Fruit fly (Drosophila melanogaster) whole organism, embryonic: ENCODE data around the gene Arl8.
A peak's percentile ranks its signal among the peaks of the same experiment; 100 is the strongest.

Experiments used
- Antp ChIP-seq: fragments of 200-800 bp; sonication (Bioruptor generic); optimal IDR thresholded peaks from 3 replicates; lab custom pipeline; 2016; ENCODE audit warnings: missing biosample characterization, missing genetic modification characterization
- Atf-2 ChIP-seq: fragments of 200-800 bp; sonication (Bioruptor generic); optimal IDR thresholded peaks from 2 replicates; lab custom pipeline; 2016; ENCODE audit warnings: missing biosample characterization, missing genetic modification characterization
- Atf3 ChIP-seq: fragments of 200-800 bp; sonication (Bioruptor generic); optimal IDR thresholded peaks from 3 replicates; lab custom pipeline; 2016; ENCODE audit warnings: missing biosample characterization, missing genetic modification characterization
- Atf6 ChIP-seq: fragments of 200-800 bp; sonication (Bioruptor generic); IDR thresholded peaks from 2 replicates; pipeline ENCODE4 v1.3.6; 2022; ENCODE audit warnings: missing biosample characterization, missing genetic modification characterization
- CG1024 ChIP-seq: fragments of 200-800 bp; sonication (Bioruptor generic); IDR thresholded peaks from 2 replicates; pipeline ENCODE4 v1.3.6; 2022; ENCODE audit warnings: missing biosample characterization, missing genetic modification characterization
- CG12104 ChIP-seq: fragments of 200-800 bp; sonication (Bioruptor generic); optimal IDR thresholded peaks from 3 replicates; lab custom pipeline; 2016; ENCODE audit warnings: missing biosample characterization, missing genetic modification characterization
- CG12219 ChIP-seq: fragments of 200-800 bp; sonication (Bioruptor generic); optimal IDR thresholded peaks from 3 replicates; lab custom pipeline; 2018; ENCODE audit warnings: missing biosample characterization, mild to moderate bottlenecking, missing genetic modification characterization
- CG12391 ChIP-seq: fragments of 200-800 bp; sonication (Bioruptor generic); optimal IDR thresholded peaks from 3 replicates; lab custom pipeline; 2018; ENCODE audit warnings: missing biosample characterization, mild to moderate bottlenecking, missing genetic modification characterization, moderate library complexity
- CG14965 ChIP-seq: fragments of 200-800 bp; sonication (Bioruptor generic); optimal IDR thresholded peaks from 2 replicates; lab custom pipeline; 2016; ENCODE audit warnings: missing biosample characterization, missing genetic modification characterization, borderline replicate concordance
- CG15601 ChIP-seq: fragments of 200-800 bp; sonication (Bioruptor generic); optimal IDR thresholded peaks from 3 replicates; lab custom pipeline; 2019; ENCODE audit warnings: missing biosample characterization, mild to moderate bottlenecking, missing genetic modification characterization, moderate library complexity
- CG16863 ChIP-seq: fragments of 200-800 bp; sonication (Bioruptor generic); optimal IDR thresholded peaks from 3 replicates; lab custom pipeline; 2016; ENCODE audit warnings: missing biosample characterization, missing genetic modification characterization
- CG17361 ChIP-seq: fragments of 200-800 bp; sonication (Bioruptor generic); IDR thresholded peaks from 3 replicates; pipeline ENCODE4 v1.3.6; 2022; ENCODE audit warnings: missing biosample characterization, missing genetic modification characterization
- CG18011 ChIP-seq: fragments of 200-800 bp; sonication (Bioruptor generic); optimal IDR thresholded peaks from 2 replicates; lab custom pipeline; 2017; ENCODE audit warnings: missing biosample characterization, missing genetic modification characterization, mild to moderate bottlenecking, moderate library complexity, missing genotype
- CG18619 ChIP-seq: fragments of 200-800 bp; sonication (Bioruptor generic); optimal IDR thresholded peaks from 3 replicates; lab custom pipeline; 2017; ENCODE audit warnings: missing biosample characterization, mild to moderate bottlenecking, missing genetic modification characterization
- CG33213 ChIP-seq: fragments of 200-800 bp; sonication (Bioruptor generic); optimal IDR thresholded peaks from 3 replicates; lab custom pipeline; 2016; ENCODE audit warnings: missing biosample characterization, missing genetic modification characterization
- CG4424 ChIP-seq: fragments of 200-800 bp; sonication (Bioruptor generic); optimal IDR thresholded peaks from 3 replicates; lab custom pipeline; 2016; ENCODE audit warnings: missing biosample characterization, missing genetic modification characterization
- CG4617 ChIP-seq: fragments of 200-800 bp; sonication (Bioruptor generic); optimal IDR thresholded peaks from 3 replicates; lab custom pipeline; 2016; ENCODE audit warnings: missing biosample characterization, missing genetic modification characterization, borderline replicate concordance
- CG6254 ChIP-seq: fragments of 200-800 bp; sonication (Bioruptor generic); optimal IDR thresholded peaks from 3 replicates; lab custom pipeline; 2017; ENCODE audit warnings: mild to moderate bottlenecking, missing biosample characterization, missing genetic modification reagents, missing genetic modification characterization
- CoRest ChIP-seq: fragments of 200-800 bp; sonication (Bioruptor generic); optimal IDR thresholded peaks from 3 replicates; lab custom pipeline; 2018; ENCODE audit warnings: missing biosample characterization, mild to moderate bottlenecking, missing genetic modification characterization, moderate library complexity
- Fer2 ChIP-seq: fragments of 200-800 bp; sonication (Bioruptor generic); optimal IDR thresholded peaks from 2 replicates; lab custom pipeline; 2018; ENCODE audit warnings: missing biosample characterization, mild to moderate bottlenecking, missing genetic modification characterization, moderate library complexity
- H15 ChIP-seq: fragments of 200-800 bp; sonication (Bioruptor generic); IDR thresholded peaks from 3 replicates; pipeline ENCODE4 v1.3.6; 2022; ENCODE audit warnings: missing biosample characterization, missing genetic modification characterization
- H2.0 ChIP-seq: fragments of 200-800 bp; sonication (Bioruptor generic); IDR thresholded peaks from 2 replicates; pipeline ENCODE4 v1.3.6; 2022; ENCODE audit warnings: missing biosample characterization, missing genetic modification characterization
- HHEX ChIP-seq: fragments of 200-800 bp; sonication (Bioruptor generic); optimal IDR thresholded peaks from 3 replicates; lab custom pipeline; 2017; ENCODE audit warnings: missing biosample characterization, mild to moderate bottlenecking, missing genetic modification characterization, missing genetic modification reagents
- Jarid2 ChIP-seq: fragments of 200-800 bp; sonication (Bioruptor generic); optimal IDR thresholded peaks from 3 replicates; lab custom pipeline; 2017; ENCODE audit warnings: mild to moderate bottlenecking, missing biosample characterization, missing genetic modification reagents, missing genetic modification characterization
- Myb ChIP-seq: fragments of 200-800 bp; sonication (Bioruptor generic); optimal IDR thresholded peaks from 2 replicates; lab custom pipeline; 2016; ENCODE audit warnings: missing biosample characterization, missing genetic modification characterization
- Oli ChIP-seq: fragments of 200-800 bp; sonication (Bioruptor generic); optimal IDR thresholded peaks from 2 replicates; lab custom pipeline; 2018; ENCODE audit warnings: missing biosample characterization, mild to moderate bottlenecking, missing genetic modification characterization, moderate library complexity
- Pdp1 ChIP-seq, 2 experiments: fragments of 200-800 bp; sonication (Bioruptor generic); optimal IDR thresholded peaks; 3 replicates each; lab custom pipeline; 2016; ENCODE audit warnings: missing biosample characterization in 2 of 2, missing genetic modification characterization in 2 of 2, mild to moderate bottlenecking in 1 of 2, moderate library complexity in 1 of 2
- Ssrp ChIP-seq: fragments of 200-800 bp; sonication (Bioruptor generic); optimal IDR thresholded peaks from 2 replicates; lab custom pipeline; 2018; ENCODE audit warnings: missing biosample characterization, mild to moderate bottlenecking, missing genetic modification characterization, moderate library complexity
- Stat92E ChIP-seq, 3 experiments: fragments of >200 bp in 2 of 3; fragments of 200-800 bp in 1 of 3; sonication (Bioruptor generic) in 1 of 3; optimal IDR thresholded peaks; 2 replicates each; lab custom pipeline; 2017 to 2019; ENCODE audit warnings: missing biosample characterization in 3 of 3, missing genetic modification characterization in 3 of 3, mild to moderate bottlenecking in 1 of 3, moderate library complexity in 1 of 3
- Tbp ChIP-seq: fragments of >200 bp; optimal IDR thresholded peaks from 2 replicates; lab custom pipeline; 2018; ENCODE audit warnings: missing biosample characterization, missing genetic modification characterization
- Xbp1 ChIP-seq: fragments of 200-800 bp; sonication (Bioruptor generic); optimal IDR thresholded peaks from 3 replicates; lab custom pipeline; 2016; ENCODE audit warnings: missing biosample characterization, mild to moderate bottlenecking, missing genetic modification characterization
- ase ChIP-seq: fragments of 200-800 bp; sonication (Bioruptor generic); IDR thresholded peaks from 3 replicates; pipeline ENCODE4 v1.3.6; 2022; ENCODE audit warnings: missing biosample characterization, missing genetic modification characterization
- bab2 ChIP-seq: fragments of 200-800 bp; sonication (Bioruptor generic); optimal IDR thresholded peaks from 2 replicates; lab custom pipeline; 2016; ENCODE audit warnings: missing biosample characterization, missing genetic modification characterization
- bowl ChIP-seq: fragments of 200-800 bp; sonication (Bioruptor generic); IDR thresholded peaks from 2 replicates; pipeline ENCODE4 v1.3.6; 2022; ENCODE audit warnings: missing biosample characterization, missing genetic modification characterization
- emc ChIP-seq: fragments of 200-800 bp; sonication (Bioruptor generic); optimal IDR thresholded peaks from 2 replicates; lab custom pipeline; 2016; ENCODE audit warnings: missing biosample characterization, missing genetic modification characterization
- fru ChIP-seq: fragments of >200 bp; optimal IDR thresholded peaks from 2 replicates; lab custom pipeline; 2017
- hb ChIP-seq: fragments of 200-800 bp; sonication (Bioruptor generic); IDR thresholded peaks from 3 replicates; pipeline ENCODE4 v1.3.6; 2022; ENCODE audit warnings: missing biosample characterization, missing genetic modification characterization; ENCODE audit not compliant: partially characterized antibody
- hbn ChIP-seq: fragments of 200-800 bp; sonication (Bioruptor generic); IDR thresholded peaks from 2 replicates; pipeline ENCODE4 v1.3.6; 2022; ENCODE audit warnings: missing biosample characterization, missing genetic modification characterization; ENCODE audit not compliant: partially characterized antibody
- jumu ChIP-seq: fragments of 200-800 bp; sonication (Bioruptor generic); optimal IDR thresholded peaks from 3 replicates; lab custom pipeline; 2016; ENCODE audit warnings: missing biosample characterization, missing genetic modification characterization
- oc ChIP-seq: fragments of 200-800 bp; sonication (Bioruptor generic); optimal IDR thresholded peaks from 2 replicates; lab custom pipeline; 2018; ENCODE audit warnings: missing biosample characterization, mild to moderate bottlenecking, missing genetic modification characterization, moderate library complexity
- onecut ChIP-seq: fragments of 200-800 bp; sonication (Bioruptor generic); IDR thresholded peaks from 2 replicates; pipeline ENCODE4 v1.3.6; 2022; ENCODE audit warnings: missing biosample characterization, missing genetic modification characterization
- otp ChIP-seq: fragments of 200-800 bp; sonication (Bioruptor generic); IDR thresholded peaks from 3 replicates; pipeline ENCODE4, ENCODE4 v1.3.6; 2022; ENCODE audit warnings: missing biosample characterization, missing genetic modification characterization
- pzg ChIP-seq: fragments of 200-800 bp; sonication (Bioruptor generic); optimal IDR thresholded peaks from 3 replicates; lab custom pipeline; 2018; ENCODE audit warnings: missing biosample characterization, mild to moderate bottlenecking, missing genetic modification characterization, moderate library complexity
- ranshi ChIP-seq: fragments of 200-800 bp; sonication (Bioruptor generic); IDR thresholded peaks from 2 replicates; pipeline ENCODE4 v1.3.6; 2022; ENCODE audit warnings: missing biosample characterization, missing genetic modification characterization
- so ChIP-seq: fragments of 200-800 bp; sonication (Bioruptor generic); IDR thresholded peaks from 3 replicates; pipeline ENCODE4 v1.3.6; 2022; ENCODE audit warnings: missing biosample characterization, missing genetic modification characterization
- tap ChIP-seq: fragments of 200-800 bp; optimal IDR thresholded peaks from 3 replicates; lab custom pipeline; 2019; ENCODE audit warnings: missing biosample characterization, mild to moderate bottlenecking, missing genetic modification characterization, moderate library complexity
- tin ChIP-seq: fragments of 200-800 bp; sonication (Bioruptor generic); optimal IDR thresholded peaks from 3 replicates; lab custom pipeline; 2016; ENCODE audit warnings: missing biosample characterization, missing genetic modification characterization
- zen2 ChIP-seq: fragments of 200-800 bp; sonication (Bioruptor generic); IDR thresholded peaks from 3 replicates; pipeline ENCODE4 v1.3.6; 2022; ENCODE audit warnings: missing biosample characterization, missing genetic modification characterization; ENCODE audit not compliant: partially characterized antibody

Gene Arl8

dm6 chr3R:8119457-8120337 lies 6.7 kb upstream of the Arl8 start (continued):
- TF ChIP-seq CG12391 (tag; lab: Kevin White, UChicago) (peak; percentile 78), Myb (GFP tag; lab: Kevin White, UChicago) (no peak), so (no peak; the same call in 2 of the 3 replicates), hb (no peak), Atf3 (peak; percentile 54), Xbp1 (GFP tag; lab: Kevin White, UChicago) (peak; percentile 27), Pdp1 (GFP tag; optimal IDR thresholded peaks at IDR 0.05; lab: Kevin White, UChicago) (peak in 1 of 2 experiments; percentile 67), bab2 (GFP tag; lab: Kevin White, UChicago) (peak; percentile 14), CoRest (peak; percentile 80), bowl (GFP tag; lab: Robert Waterston, UW) (no peak), CG18011 (GFP tag; lab: Kevin White, UChicago) (peak; percentile 3), ase (GFP tag; lab: Robert Waterston, UW) (peak; percentile 43; the same call in 1 of the 3 replicates), CG1024 (GFP tag; lab: Robert Waterston, UW) (no peak), Fer2 (tag; lab: Kevin White, UChicago) (peak; percentile 41), CG12104 (GFP tag; lab: Kevin White, UChicago) (peak; percentile 39), hbn (GFP tag; lab: Robert Waterston, UW) (peak; percentile 36), CG15601 (tag; lab: Kevin White, UChicago) (peak; percentile 41), tap (tag; lab: Kevin White, UChicago) (peak; percentile 72), CG14965 (no peak), emc (no peak), Atf6 (GFP tag; lab: Robert Waterston, UW) (peak; percentile 74), H2.0 (GFP tag; lab: Robert Waterston, UW) (peak; percentile 68), CG17361 (GFP tag; lab: Robert Waterston, UW) (peak; percentile 56; the same call in 2 of the 3 replicates), ranshi (peak; percentile 82), Jarid2 (GFP tag; lab: Kevin White, UChicago) (peak; percentile 5), zen2 (GFP tag; lab: Robert Waterston, UW) (no peak; the same call in 2 of the 3 replicates), H15 (GFP tag; lab: Robert Waterston, UW) (0 out of 3 replicates have a peak, but pooled peaks have one; percentile 18), CG12219 (GFP tag; lab: Kevin White, UChicago) (no peak), CG18619 (GFP tag; lab: Kevin White, UChicago) (peak; percentile 50), Oli (peak; percentile 64), tin (peak; percentile 10), CG16863 (GFP tag; lab: Kevin White, UChicago) (no peak), pzg (no peak), Stat92E (GFP tag; optimal IDR thresholded peaks at IDR 0.05; lab: Kevin White, UChicago) (peak in 1 of 3 experiments; percentile 46), oc (tag; lab: Kevin White, UChicago) (peak; percentile 2), HHEX (GFP tag; lab: Kevin White, UChicago) (peak; percentile 54), fru (lab: Kevin White, UChicago) (no peak), otp (no peak), Antp (GFP tag; lab: Kevin White, UChicago) (no peak), jumu (GFP tag; lab: Kevin White, UChicago) (no peak), CG6254 (GFP tag; lab: Kevin White, UChicago) (peak; percentile 56), Ssrp (tag; lab: Kevin White, UChicago) (peak; percentile 52), CG4617 (no peak), Tbp (no peak), CG4424 (peak; percentile 51), CG33213 (GFP tag; lab: Kevin White, UChicago) (no peak), onecut (no peak; the same call in none of the 2 replicates), Atf-2 (GFP tag; lab: Kevin White, UChicago) (no peak)
